Worm (Caenorhabditis elegans) whole organism, young adult: Measurements from ENCODE around the gene fbxa-4.

Experiments used
- B0019.2 ChIP-seq: fragments of 200-800 bp; sonication (Bioruptor generic); conservative IDR thresholded peaks from 2 replicates; pipeline ENCODE4 v1.3.6; 2022; ENCODE audit warnings: missing genetic modification reagents, missing genetic modification characterization, missing compliant biosample characterization
- B0261.1 ChIP-seq: sonication (generic microtip); optimal IDR thresholded peaks from 2 replicates; lab custom pipeline; 2016; ENCODE audit warnings: mild to moderate bottlenecking, missing genetic modification characterization, moderate library complexity, missing compliant biosample characterization
- F10E7.11 ChIP-seq: sonication (generic microtip); optimal IDR thresholded peaks from 2 replicates; lab custom pipeline; 2017; ENCODE audit warnings: mild to moderate bottlenecking, missing genetic modification characterization, moderate library complexity, missing compliant biosample characterization
- F33H1.4 ChIP-seq: fragments of 200-800 bp; sonication (Bioruptor generic); IDR thresholded peaks from 2 replicates; pipeline ENCODE4 v1.3.6; 2022; ENCODE audit warnings: missing genetic modification reagents, missing genetic modification characterization, missing compliant biosample characterization
- F49E8.2 ChIP-seq: sonication (generic microtip); optimal IDR thresholded peaks from 3 replicates; lab custom pipeline; 2017; ENCODE audit warnings: missing genetic modification characterization, mild to moderate bottlenecking, missing compliant biosample characterization, antibody characterized with exemption, moderate library complexity; ENCODE audit not compliant: insufficient read depth
- ZK185.1 ChIP-seq: sonication (generic microtip); optimal IDR thresholded peaks from 2 replicates; lab custom pipeline; 2016; ENCODE audit warnings: mild to moderate bottlenecking, missing genetic modification characterization, missing compliant biosample characterization; ENCODE audit not compliant: poor library complexity, severe bottlenecking
- ama-1 ChIP-seq, 3 experiments: fragments of 150-350 bp in 1 of 3; sonication (generic microtip) in 2 of 3; optimal IDR thresholded peaks; 2 replicates each; lab custom pipeline; 2014 to 2018; ENCODE audit warnings: missing biosample characterization in 2 of 3, missing genetic modification characterization in 2 of 3, missing genetic modification reagents in 2 of 3
- atf-7 ChIP-seq: sonication (generic microtip); optimal IDR thresholded peaks from 2 replicates; lab custom pipeline; 2017; ENCODE audit warnings: mild to moderate bottlenecking, missing genetic modification characterization, missing compliant biosample characterization
- athp-1 ChIP-seq: sonication (generic microtip); optimal IDR thresholded peaks from 2 replicates; lab custom pipeline; 2017; ENCODE audit warnings: mild to moderate bottlenecking, missing genetic modification characterization, missing compliant biosample characterization
- attf-6 ChIP-seq: fragments of 200-800 bp; sonication (Bioruptor generic); IDR thresholded peaks from 2 replicates; pipeline ENCODE4 v1.3.6; 2022; ENCODE audit warnings: missing genetic modification reagents, missing genetic modification characterization, missing compliant biosample characterization
- bed-1 ChIP-seq: fragments of 200-800 bp; sonication (Bioruptor generic); IDR thresholded peaks from 2 replicates; pipeline ENCODE4 v1.3.6; 2022; ENCODE audit warnings: missing genetic modification reagents, missing genetic modification characterization, missing compliant biosample characterization
- ccch-3 ChIP-seq: fragments of 200-800 bp; sonication (Bioruptor generic); optimal IDR thresholded peaks from 2 replicates; lab custom pipeline; 2018; ENCODE audit warnings: mild to moderate bottlenecking, missing genetic modification characterization, missing compliant biosample characterization
- cebp-1 ChIP-seq, 2 experiments: fragments of 200-800 bp in 1 of 2; sonication (Bioruptor generic) in 1 of 2; sonication (generic microtip) in 1 of 2; IDR thresholded peaks in 1 of 2; optimal IDR thresholded peaks in 1 of 2; 2 replicates each; pipeline versions ENCODE4 v1.3.6 to Lab custom; 2017 to 2022; ENCODE audit warnings: missing compliant biosample characterization in 2 of 2, missing genetic modification characterization in 2 of 2, mild to moderate bottlenecking in 1 of 2, missing genetic modification reagents in 1 of 2, moderate library complexity in 1 of 2
- ceh-79 ChIP-seq: sonication (generic microtip); optimal IDR thresholded peaks from 2 replicates; lab custom pipeline; 2017; ENCODE audit warnings: mild to moderate bottlenecking, missing genetic modification characterization, missing compliant biosample characterization
- fkh-3 ChIP-seq: sonication (generic microtip); optimal IDR thresholded peaks from 2 replicates; lab custom pipeline; 2016; ENCODE audit warnings: mild to moderate bottlenecking, missing genetic modification characterization, missing compliant biosample characterization
- gei-17 ChIP-seq: fragments of 200-800 bp; sonication (Bioruptor generic); optimal IDR thresholded peaks from 2 replicates; lab custom pipeline; 2018; ENCODE audit warnings: mild to moderate bottlenecking, missing genetic modification characterization, missing compliant biosample characterization
- lin-26 ChIP-seq: fragments of 200-800 bp; sonication (Bioruptor generic); IDR thresholded peaks from 2 replicates; pipeline ENCODE4 v1.3.6; 2022; ENCODE audit warnings: missing genetic modification reagents, missing genetic modification characterization, missing compliant biosample characterization
- lin-35 ChIP-seq, 3 experiments: fragments of 150-350 bp in 2 of 3; sonication (generic microtip) in 1 of 3; optimal IDR thresholded peaks; 2 replicates each; lab custom pipeline; 2014 to 2018; ENCODE audit warnings: missing biosample characterization in 3 of 3, missing genetic modification characterization in 3 of 3, missing genetic modification reagents in 3 of 3
- lin-54 ChIP-seq: fragments of 200-800 bp; sonication (Bioruptor generic); optimal IDR thresholded peaks from 2 replicates; lab custom pipeline; 2018; ENCODE audit warnings: mild to moderate bottlenecking, missing genetic modification characterization, missing compliant biosample characterization
- lir-1 ChIP-seq: fragments of 200-800 bp; sonication (Bioruptor generic); conservative IDR thresholded peaks from 2 replicates; pipeline ENCODE4 v1.3.6; 2022; ENCODE audit warnings: missing genetic modification reagents, missing genetic modification characterization, missing compliant biosample characterization
- lsl-1 ChIP-seq: fragments of 200-800 bp; sonication (Bioruptor generic); optimal IDR thresholded peaks from 2 replicates; lab custom pipeline; 2018; ENCODE audit warnings: mild to moderate bottlenecking, missing genetic modification characterization, moderate library complexity, missing compliant biosample characterization
- lsy-27 ChIP-seq: sonication (generic microtip); optimal IDR thresholded peaks from 2 replicates; lab custom pipeline; 2017; ENCODE audit warnings: missing genetic modification characterization, mild to moderate bottlenecking, missing compliant biosample characterization, antibody characterized with exemption, missing genotype, borderline replicate concordance; ENCODE audit not compliant: insufficient read depth
- madf-3 ChIP-seq: fragments of 200-800 bp; sonication (Bioruptor generic); IDR thresholded peaks from 2 replicates; pipeline ENCODE4 v1.3.6; 2022; ENCODE audit warnings: missing genetic modification reagents, missing genetic modification characterization, missing compliant biosample characterization
- mes-4 ChIP-seq: sonication (generic microtip); optimal IDR thresholded peaks from 2 replicates; lab custom pipeline; 2016; ENCODE audit warnings: missing genotype, missing genetic modification characterization, missing compliant biosample characterization
- nfya-2 ChIP-seq: fragments of 200-800 bp; sonication (Bioruptor generic); IDR thresholded peaks from 2 replicates; pipeline ENCODE4 v1.3.6; 2022; ENCODE audit warnings: missing genetic modification reagents, missing genetic modification characterization, missing compliant biosample characterization
- nhr-120 ChIP-seq: fragments of 200-800 bp; sonication (Bioruptor generic); IDR thresholded peaks from 2 replicates; pipeline ENCODE4 v1.3.6; 2022; ENCODE audit warnings: missing genetic modification characterization, missing compliant biosample characterization
- nhr-179 ChIP-seq: sonication (generic microtip); optimal IDR thresholded peaks from 2 replicates; lab custom pipeline; 2016; ENCODE audit warnings: mild to moderate bottlenecking, missing genetic modification characterization, missing compliant biosample characterization
- nhr-80 ChIP-seq: sonication (generic microtip); optimal IDR thresholded peaks from 2 replicates; lab custom pipeline; 2016; ENCODE audit warnings: missing genetic modification characterization, missing compliant biosample characterization
- repo-1 ChIP-seq: sonication (generic microtip); optimal IDR thresholded peaks from 2 replicates; lab custom pipeline; 2017; ENCODE audit warnings: mild to moderate bottlenecking, missing genetic modification characterization, missing compliant biosample characterization
- sdz-38 ChIP-seq: sonication (generic microtip); optimal IDR thresholded peaks from 2 replicates; lab custom pipeline; 2016; ENCODE audit warnings: missing genotype, missing genetic modification characterization, missing compliant biosample characterization
- snpc-3.4 ChIP-seq: sonication (generic microtip); optimal IDR thresholded peaks from 2 replicates; lab custom pipeline; 2017; ENCODE audit warnings: missing genetic modification characterization, mild to moderate bottlenecking, missing compliant biosample characterization, antibody characterized with exemption, moderate library complexity, missing genotype, missing genetic modification reagents
- tlf-1 ChIP-seq: fragments of 200-800 bp; sonication (Bioruptor generic); optimal IDR thresholded peaks from 2 replicates; lab custom pipeline; 2018; ENCODE audit warnings: mild to moderate bottlenecking, missing genetic modification characterization, missing compliant biosample characterization
- zfh-2 ChIP-seq: fragments of 200-800 bp; sonication (Bioruptor generic); conservative IDR thresholded peaks from 2 replicates; pipeline ENCODE4 v1.3.6; 2022; ENCODE audit warnings: missing genetic modification reagents, missing genetic modification characterization, missing compliant biosample characterization
- ztf-18 ChIP-seq: sonication (generic microtip); optimal IDR thresholded peaks from 2 replicates; lab custom pipeline; 2016; ENCODE audit warnings: missing genotype, mild to moderate bottlenecking, missing genetic modification characterization, missing compliant biosample characterization

The fbxa-4 gene

ce11 chrII:2411555-2411954 lies 3.8 kb downstream of the fbxa-4 start (continued):
- TF ChIP-seq lin-54 (GFP tag; lab: Kevin White, UChicago) (no peak), ztf-18 (tag; lab: Kevin White, UChicago) (no peak), cebp-1 (GFP tag; IDR thresholded peaks at IDR 0.05; lab: Robert Waterston, UW) (no peak), cebp-1 (tag; optimal IDR thresholded peaks at IDR 0.05; lab: Kevin White, UChicago) (no peak), lsl-1 (GFP tag; lab: Kevin White, UChicago) (no peak)

- TF ChIP-seq F10E7.11 (tag; lab: Kevin White, UChicago), result no peak
- no peak for TF ChIP-seq ama-1 (optimal IDR thresholded peaks at IDR 0.05; lab: Kevin White, UChicago)
- no peak for TF ChIP-seq ama-1 (GFP tag; optimal IDR thresholded peaks at IDR 0.05; lab: Kevin White, UChicago)
- TF ChIP-seq ZK185.1, result no peak
- no peak for TF ChIP-seq sdz-38
- no peak for TF ChIP-seq B0261.1
- TF ChIP-seq ccch-3, result no peak
- TF ChIP-seq zfh-2 (GFP tag; lab: Robert Waterston, UW), result peak; percentile 63
- no peak for TF ChIP-seq athp-1 (tag; lab: Kevin White, UChicago)
- 0 out of 2 replicates have a peak, but pooled peaks have one; percentile 15 for TF ChIP-seq nfya-2 (GFP tag; lab: Robert Waterston, UW)
- TF ChIP-seq atf-7, result no peak
- no peak for TF ChIP-seq lin-26 (GFP tag; lab: Robert Waterston, UW)
Observed at ce11 chrII:2411093-2411492, 4.2 kb downstream of the fbxa-4 start.

- TF ChIP-seq nhr-120 (no peak), F33H1.4 (GFP tag; lab: Robert Waterston, UW) (no peak), lsy-27 (tag; lab: Kevin White, UChicago) (no peak), F49E8.2 (no peak), zfh-2 (GFP tag; lab: Robert Waterston, UW) (no peak), lin-35 (GFP tag; optimal IDR thresholded peaks at IDR 0.05; lab: Kevin White, UChicago) (no peak), attf-6 (GFP tag; lab: Robert Waterston, UW) (no peak), B0261.1 (no peak), nhr-179 (tag; lab: Kevin White, UChicago) (no peak), lir-1 (no peak), tlf-1 (GFP tag; lab: Kevin White, UChicago) (no peak), lsl-1 (GFP tag; lab: Kevin White, UChicago) (no peak), snpc-3.4 (tag; lab: Kevin White, UChicago) (no peak), B0019.2 (no peak), ceh-79 (tag; lab: Kevin White, UChicago) (no peak), repo-1 (tag; lab: Kevin White, UChicago) (no peak), mes-4 (no peak), nhr-80 (no peak)
Observed at ce11 chrII:2403984-2404383, 11.3 kb downstream of the fbxa-4 start, which contains the start of gene F16G10.1. TSS of gene F16G10.1 (plus strand) at chrII:2404284.

ce11 chrII:2399810-2400209 lies 15.5 kb downstream of the fbxa-4 start:
- TF ChIP-seq madf-3 (no peak), gei-17 (GFP tag; lab: Kevin White, UChicago) (no peak), fkh-3 (no peak), bed-1 (GFP tag; lab: Robert Waterston, UW) (no peak)
